Worm (Caenorhabditis elegans) whole organism, L1 larva: ENCODE measurements around the gene D1044.1.

Experiments used
- C16A3.4 ChIP-seq: fragments of 150-350 bp; optimal IDR thresholded peaks from 2 replicates; lab custom pipeline; 2014; ENCODE audit warnings: missing biosample characterization, missing genetic modification characterization
- C34B4.2 ChIP-seq: sonication (generic microtip); optimal IDR thresholded peaks from 2 replicates; lab custom pipeline; 2017; ENCODE audit warnings: mild to moderate bottlenecking, missing genetic modification characterization, missing compliant biosample characterization
- F16B12.6 ChIP-seq: fragments of 150-350 bp; optimal IDR thresholded peaks from 2 replicates; lab custom pipeline; 2014; ENCODE audit warnings: missing biosample characterization, missing genetic modification characterization
- Y116A8C.19 ChIP-seq: sonication (generic microtip); optimal IDR thresholded peaks from 2 replicates; lab custom pipeline; 2016; ENCODE audit warnings: missing compliant biosample characterization, missing genetic modification characterization, borderline replicate concordance
- alr-1 ChIP-seq: fragments of 200-800 bp; sonication (Bioruptor generic); optimal IDR thresholded peaks from 2 replicates; lab custom pipeline; 2018; ENCODE audit warnings: borderline replicate concordance, mild to moderate bottlenecking, missing genetic modification characterization, missing compliant biosample characterization
- ama-1 ChIP-seq: fragments of 150-350 bp; optimal IDR thresholded peaks from 2 replicates; lab custom pipeline; 2014
- blmp-1 ChIP-seq: fragments of 150-350 bp; optimal IDR thresholded peaks from 2 replicates; lab custom pipeline; 2014; ENCODE audit warnings: missing biosample characterization, missing genetic modification characterization
- ceh-63 ChIP-seq: fragments of 200-800 bp; sonication (Bioruptor generic); optimal IDR thresholded peaks from 2 replicates; lab custom pipeline; 2018; ENCODE audit warnings: mild to moderate bottlenecking, missing genetic modification characterization, missing compliant biosample characterization
- ceh-88 ChIP-seq: fragments of 200-800 bp; sonication (Bioruptor generic); IDR thresholded peaks from 2 replicates; pipeline ENCODE4 v1.3.6; 2022; ENCODE audit warnings: missing genetic modification characterization, missing compliant biosample characterization
- ces-1 ChIP-seq: fragments of 150-350 bp; optimal IDR thresholded peaks from 2 replicates; lab custom pipeline; 2014; ENCODE audit warnings: missing biosample characterization, missing genetic modification reagents, missing genetic modification characterization
- dpl-1 ChIP-seq, 3 experiments: fragments of 150-350 bp in 2 of 3; sonication (generic microtip) in 1 of 3; optimal IDR thresholded peaks; 2 replicates each; lab custom pipeline; 2014 to 2017; ENCODE audit warnings: missing biosample characterization in 3 of 3, missing genetic modification characterization in 3 of 3, missing genetic modification reagents in 3 of 3
- efl-3 ChIP-seq: fragments of 200-800 bp; sonication (Bioruptor generic); optimal IDR thresholded peaks from 2 replicates; lab custom pipeline; 2018; ENCODE audit warnings: mild to moderate bottlenecking, missing genetic modification characterization, missing compliant biosample characterization
- egl-13 ChIP-seq: sonication (generic microtip); optimal IDR thresholded peaks from 2 replicates; lab custom pipeline; 2016; ENCODE audit warnings: missing genotype, missing genetic modification reagents, missing genetic modification characterization, missing compliant biosample characterization
- egl-27 ChIP-seq, 2 experiments: fragments of 150-350 bp in 1 of 2; sonication (generic microtip); optimal IDR thresholded peaks; 3 replicates each; lab custom pipeline; 2017 to 2018; ENCODE audit warnings: missing biosample characterization in 2 of 2, missing genetic modification characterization in 2 of 2, missing genetic modification reagents in 2 of 2
- elt-2 ChIP-seq: sonication (generic microtip); optimal IDR thresholded peaks from 2 replicates; lab custom pipeline; 2016; ENCODE audit warnings: missing genetic modification characterization, mild to moderate bottlenecking, inconsistent platforms, missing compliant biosample characterization, missing genetic modification reagents
- ets-5 ChIP-seq: fragments of 200-800 bp; sonication (Bioruptor generic); IDR thresholded peaks from 2 replicates; pipeline ENCODE4 v1.3.6; 2022; ENCODE audit warnings: missing genetic modification characterization, missing compliant biosample characterization
- fkh-4 ChIP-seq: sonication (generic microtip); optimal IDR thresholded peaks from 2 replicates; lab custom pipeline; 2016; ENCODE audit warnings: missing compliant biosample characterization, missing genetic modification characterization, borderline replicate concordance
- grh-1 ChIP-seq: fragments of 200-800 bp; sonication (Bioruptor generic); IDR thresholded peaks from 2 replicates; pipeline ENCODE4 v1.3.6; 2022; ENCODE audit warnings: missing genetic modification reagents, missing genetic modification characterization, missing compliant biosample characterization
- hlh-17 ChIP-seq: fragments of 200-800 bp; sonication (Bioruptor generic); optimal IDR thresholded peaks from 2 replicates; lab custom pipeline; 2018; ENCODE audit warnings: missing genetic modification characterization, mild to moderate bottlenecking, missing compliant biosample characterization, moderate library complexity, borderline replicate concordance
- isw-1 ChIP-seq: fragments of 200-800 bp; sonication (Bioruptor generic); IDR thresholded peaks from 2 replicates; pipeline ENCODE4 v1.3.6; 2022; ENCODE audit warnings: missing genetic modification characterization, missing compliant biosample characterization
- jun-1 ChIP-seq: fragments of 150-350 bp; optimal IDR thresholded peaks from 2 replicates; lab custom pipeline; 2014; ENCODE audit warnings: missing biosample characterization, missing genetic modification reagents, missing genetic modification characterization
- lin-13 ChIP-seq: fragments of 150-350 bp; optimal IDR thresholded peaks from 2 replicates; lab custom pipeline; 2014; ENCODE audit warnings: missing biosample characterization, missing genetic modification reagents, missing genetic modification characterization
- lin-14 ChIP-seq: fragments of 200-800 bp; sonication (Bioruptor generic); optimal IDR thresholded peaks from 2 replicates; lab custom pipeline; 2018; ENCODE audit warnings: mild to moderate bottlenecking, missing genetic modification characterization, moderate library complexity, missing compliant biosample characterization
- lin-15B ChIP-seq: fragments of 150-350 bp; sonication (generic microtip); optimal IDR thresholded peaks from 3 replicates; lab custom pipeline; 2014; ENCODE audit warnings: missing biosample characterization, missing genetic modification characterization
- lin-35 ChIP-seq, 2 experiments: fragments of 150-350 bp; optimal IDR thresholded peaks; 2 replicates each; lab custom pipeline; 2014; ENCODE audit warnings: missing biosample characterization in 2 of 2, missing genetic modification characterization in 2 of 2, missing genetic modification reagents in 2 of 2
- lin-39 ChIP-seq: fragments of 150-350 bp; optimal IDR thresholded peaks from 2 replicates; lab custom pipeline; 2014; ENCODE audit warnings: missing biosample characterization, missing genetic modification reagents, missing genetic modification characterization
- mab-9 ChIP-seq: fragments of 200-800 bp; sonication (Bioruptor generic); IDR thresholded peaks from 2 replicates; pipeline ENCODE4 v1.3.6; 2022; ENCODE audit warnings: missing genetic modification reagents, missing genetic modification characterization, missing compliant biosample characterization
- mef-2 ChIP-seq: fragments of 150-350 bp; optimal IDR thresholded peaks from 2 replicates; lab custom pipeline; 2014; ENCODE audit warnings: missing biosample characterization, missing genetic modification characterization
- nhr-11 ChIP-seq: fragments of 150-350 bp; optimal IDR thresholded peaks from 2 replicates; lab custom pipeline; 2014; ENCODE audit warnings: missing biosample characterization, missing genetic modification characterization
- nhr-12 ChIP-seq: sonication (generic microtip); optimal IDR thresholded peaks from 2 replicates; lab custom pipeline; 2017; ENCODE audit warnings: missing biosample characterization, missing genetic modification characterization
- nhr-19 ChIP-seq: fragments of 200-800 bp; sonication (Bioruptor generic); conservative IDR thresholded peaks from 2 replicates; pipeline ENCODE4 v1.3.6; 2022; ENCODE audit warnings: missing genetic modification characterization, missing compliant biosample characterization
- nhr-20 ChIP-seq: sonication (generic microtip); optimal IDR thresholded peaks from 2 replicates; lab custom pipeline; 2016; ENCODE audit warnings: mild to moderate bottlenecking, missing genetic modification characterization, missing compliant biosample characterization
- nhr-237 ChIP-seq: fragments of 150-350 bp; optimal IDR thresholded peaks from 2 replicates; lab custom pipeline; 2014; ENCODE audit warnings: missing biosample characterization, missing genetic modification characterization
- nhr-71 ChIP-seq: sonication (generic microtip); optimal IDR thresholded peaks from 2 replicates; lab custom pipeline; 2016; ENCODE audit warnings: mild to moderate bottlenecking, missing genetic modification characterization, moderate library complexity, missing compliant biosample characterization
- nhr-77 ChIP-seq: fragments of 150-350 bp; optimal IDR thresholded peaks from 2 replicates; lab custom pipeline; 2014; ENCODE audit warnings: missing biosample characterization, missing genetic modification characterization
- nhr-85 ChIP-seq: sonication (generic microtip); peaks from one replicate; lab custom pipeline; 2016; ENCODE audit warnings: missing genetic modification characterization, inconsistent platforms, missing compliant biosample characterization
- pag-3 ChIP-seq: sonication (generic microtip); optimal IDR thresholded peaks from 2 replicates; lab custom pipeline; 2017; ENCODE audit warnings: missing genetic modification characterization, mild to moderate bottlenecking, missing compliant biosample characterization, antibody characterized with exemption, borderline replicate concordance; ENCODE audit not compliant: insufficient read depth
- pax-3 ChIP-seq: fragments of 200-800 bp; sonication (Bioruptor generic); optimal IDR thresholded peaks from 2 replicates; lab custom pipeline; 2018; ENCODE audit warnings: mild to moderate bottlenecking, missing genetic modification characterization, moderate library complexity, missing compliant biosample characterization
- rnt-1 ChIP-seq: sonication (generic microtip); optimal IDR thresholded peaks from 2 replicates; lab custom pipeline; 2016; ENCODE audit warnings: mild to moderate bottlenecking, missing genetic modification characterization, moderate library complexity, missing compliant biosample characterization
- snu-23 ChIP-seq: sonication (generic microtip); optimal IDR thresholded peaks from 2 replicates; lab custom pipeline; 2016; ENCODE audit warnings: missing genetic modification characterization, missing compliant biosample characterization
- sox-4 ChIP-seq: sonication (generic microtip); optimal IDR thresholded peaks from 2 replicates; lab custom pipeline; 2016; ENCODE audit warnings: missing genetic modification characterization, missing compliant biosample characterization
- swsn-7 ChIP-seq: sonication (generic microtip); optimal IDR thresholded peaks from 2 replicates; lab custom pipeline; 2016; ENCODE audit warnings: missing genetic modification characterization, missing compliant biosample characterization
- tbx-2 ChIP-seq: sonication (generic microtip); optimal IDR thresholded peaks from 2 replicates; lab custom pipeline; 2016; ENCODE audit warnings: missing genetic modification characterization, missing compliant biosample characterization
- unc-30 ChIP-seq: sonication (generic microtip); optimal IDR thresholded peaks from 2 replicates; lab custom pipeline; 2017; ENCODE audit warnings: missing biosample characterization, missing genetic modification characterization
- unc-62 ChIP-seq: fragments of 150-350 bp; optimal IDR thresholded peaks from 2 replicates; lab custom pipeline; 2014; ENCODE audit warnings: missing biosample characterization, missing genetic modification reagents, missing genetic modification characterization
- ztf-11 ChIP-seq, 2 experiments: sonication (generic microtip); optimal IDR thresholded peaks; 2 replicates each; lab custom pipeline; 2016 to 2017; ENCODE audit warnings: missing genetic modification characterization in 2 of 2, missing biosample characterization in 1 of 2, missing compliant biosample characterization in 1 of 2
- ztf-4 ChIP-seq: fragments of 150-350 bp; optimal IDR thresholded peaks from 2 replicates; lab custom pipeline; 2014; ENCODE audit warnings: missing biosample characterization, missing genetic modification characterization

The D1044.1 gene

DNA sequence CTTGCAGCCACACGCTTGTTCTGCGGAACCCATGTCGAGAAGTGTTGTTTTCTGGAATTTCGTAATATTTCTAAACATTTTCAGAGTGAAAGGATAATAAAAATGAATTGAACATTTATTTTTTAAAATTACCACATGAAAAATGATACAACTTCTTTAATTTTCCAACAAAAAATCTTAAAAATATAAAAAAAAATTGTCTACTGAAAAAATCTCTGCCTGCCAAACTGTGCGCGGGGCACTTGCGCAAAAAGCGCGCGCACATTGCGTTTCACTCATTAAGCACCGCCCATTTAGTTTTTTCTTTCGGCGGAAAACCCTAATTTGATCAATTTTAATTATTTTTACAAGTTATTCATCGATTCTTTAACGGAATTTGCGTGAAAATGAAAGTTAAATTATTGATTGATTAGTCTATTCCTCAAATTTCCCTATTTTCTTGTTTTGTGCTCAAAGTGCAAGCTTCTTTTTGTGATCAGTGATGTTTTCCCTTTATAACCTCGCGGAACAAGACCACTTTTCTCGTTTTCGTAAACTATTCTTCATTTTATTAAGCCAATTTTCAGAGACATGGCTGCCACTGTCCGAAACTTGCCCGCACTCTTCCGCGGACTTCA is 10.9 kb downstream of the D1044.1 start, which contains the start of the genes nmad-1 and hach-1 (continued):
- TF ChIP-seq hlh-17 (GFP tag; lab: Kevin White, UChicago) (no peak), mef-2 (no peak), ceh-88 (GFP tag; lab: Robert Waterston, UW) (no peak; the same call in 1 of the 2 replicates), sox-4 (tag; lab: Kevin White, UChicago) (peak; percentile 59), nhr-237 (tag; lab: Kevin White, UChicago) (no peak), lin-15B (tag; lab: Kevin White, UChicago) (peak; percentile 32), nhr-71 (tag; lab: Kevin White, UChicago) (peak; percentile 87), ces-1 (GFP tag; lab: Kevin White, UChicago) (no peak), fkh-4 (tag; lab: Kevin White, UChicago) (peak; percentile 17), efl-3 (GFP tag; lab: Kevin White, UChicago) (no peak), egl-13 (peak; percentile 70), ceh-63 (GFP tag; lab: Kevin White, UChicago) (no peak), Y116A8C.19 (no peak), ets-5 (GFP tag; lab: Robert Waterston, UW) (no peak), pax-3 (tag; lab: Kevin White, UChicago) (no peak), nhr-19 (GFP tag; lab: Robert Waterston, UW) (peak; percentile 85), ama-1 (lab: Kevin White, UChicago) (no peak), nhr-20 (tag; lab: Kevin White, UChicago) (peak; percentile 90), C16A3.4 (peak; percentile 77), jun-1 (no peak), ztf-4 (tag; lab: Kevin White, UChicago) (peak; percentile 63), ztf-11 (tag; optimal IDR thresholded peaks at IDR 0.05; lab: Kevin White, UChicago) (peak in 1 of 2 experiments; percentile 76), isw-1 (GFP tag; lab: Robert Waterston, UW) (peak; percentile 53; the same call in 1 of the 2 replicates), unc-62 (GFP tag; lab: Kevin White, UChicago) (no peak), grh-1 (GFP tag; lab: Robert Waterston, UW) (peak; percentile 52; the same call in 1 of the 2 replicates), lin-35 (GFP tag; optimal IDR thresholded peaks at IDR 0.05; lab: Kevin White, UChicago) (peak; percentile 44 to 64), alr-1 (tag; lab: Kevin White, UChicago) (no peak), nhr-77 (tag; lab: Kevin White, UChicago) (no peak), unc-30 (no peak), snu-23 (GFP tag; lab: Kevin White, UChicago) (peak; percentile 89), pag-3 (no peak), nhr-11 (tag; lab: Kevin White, UChicago) (no peak), C34B4.2 (tag; lab: Kevin White, UChicago) (no peak), blmp-1 (tag; lab: Kevin White, UChicago) (peak; percentile 43), dpl-1 (GFP tag; optimal IDR thresholded peaks at IDR 0.05; lab: Kevin White, UChicago) (peak; percentile 50 to 67 (median 58))

DNA sequence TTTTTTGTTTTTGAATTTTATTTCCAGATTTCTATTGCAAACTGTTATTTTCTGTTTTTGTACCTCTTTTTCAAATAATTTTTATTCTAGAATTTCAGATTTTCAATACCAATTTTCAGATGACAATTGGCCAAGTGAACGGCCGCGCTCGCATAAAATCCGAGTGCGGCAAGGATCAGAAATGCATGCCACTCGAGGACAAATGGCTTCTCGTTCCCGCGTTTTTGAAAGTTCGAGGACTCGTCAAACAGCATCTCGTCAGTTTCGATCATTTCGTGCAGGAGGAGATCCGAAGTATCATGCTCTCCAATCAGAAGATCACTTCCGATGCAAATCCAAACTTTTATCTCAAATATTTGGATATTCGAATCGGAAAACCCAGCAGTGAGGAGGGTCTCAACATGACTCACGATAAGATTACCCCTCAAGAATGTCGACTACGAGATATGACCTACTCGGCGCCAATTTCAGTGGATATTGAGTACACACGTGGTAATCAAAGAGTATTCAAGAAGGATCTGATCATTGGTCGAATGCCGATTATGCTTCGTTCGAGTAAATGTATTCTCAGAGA is 13.2 kb downstream of the D1044.1 start, which contains the start of gene rpc-2:
Gene rpc-2, plus strand, starts transcription at position 120 of the 574 bp plus-strand sequence.
- TF ChIP-seq elt-2 (tag; lab: Kevin White, UChicago) (no peak), Y116A8C.19 (no peak), nhr-85 (tag; lab: Kevin White, UChicago) (peak; percentile 1)

DNA sequence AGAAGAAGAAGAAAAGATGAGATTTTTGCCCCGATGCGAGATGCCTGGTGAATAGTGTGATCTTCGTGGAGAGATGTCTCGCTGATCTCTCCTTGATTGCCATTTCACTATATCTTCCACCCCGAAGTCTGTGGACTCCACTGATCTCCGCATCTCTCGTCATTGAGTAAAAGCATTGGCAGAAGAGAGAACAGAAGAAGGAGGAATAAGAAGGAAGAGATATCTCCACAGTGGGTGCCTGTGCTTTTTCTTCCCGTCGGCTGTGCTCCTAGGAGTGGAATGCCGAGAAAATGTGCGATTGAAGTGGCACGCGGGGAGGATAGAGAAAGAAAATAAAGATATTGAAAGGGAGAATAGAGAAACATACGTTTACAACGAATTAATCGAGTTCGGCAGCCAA is 19.6 kb downstream of the D1044.1 start:
- TF ChIP-seq nhr-12 (tag; lab: Kevin White, UChicago) (no peak), C34B4.2 (tag; lab: Kevin White, UChicago) (no peak), nhr-19 (GFP tag; lab: Robert Waterston, UW) (peak; percentile 39), nhr-77 (tag; lab: Kevin White, UChicago) (peak; percentile 51), lin-13 (GFP tag; lab: Kevin White, UChicago) (no peak), lin-39 (tag; lab: Kevin White, UChicago) (no peak), snu-23 (GFP tag; lab: Kevin White, UChicago) (peak; percentile 41), rnt-1 (tag; lab: Kevin White, UChicago) (peak; percentile 54), C16A3.4 (no peak), F16B12.6 (tag; lab: Kevin White, UChicago) (no peak), mab-9 (GFP tag; lab: Robert Waterston, UW) (no peak), swsn-7 (tag; lab: Kevin White, UChicago) (peak; percentile 15), isw-1 (GFP tag; lab: Robert Waterston, UW) (no peak), blmp-1 (tag; lab: Kevin White, UChicago) (peak; percentile 20), lin-14 (GFP tag; lab: Kevin White, UChicago) (peak; percentile 75), nhr-20 (tag; lab: Kevin White, UChicago) (peak; percentile 24), tbx-2 (tag; lab: Kevin White, UChicago) (peak; percentile 31), egl-27 (tag; optimal IDR thresholded peaks at IDR 0.05; lab: Kevin White, UChicago) (no peak)
